Fruit fly (Drosophila melanogaster): ENCODE results near the gene RpS14b.
A peak's percentile ranks its signal among the peaks of the same experiment; 100 is the strongest.

RpS14b gene

DNA sequence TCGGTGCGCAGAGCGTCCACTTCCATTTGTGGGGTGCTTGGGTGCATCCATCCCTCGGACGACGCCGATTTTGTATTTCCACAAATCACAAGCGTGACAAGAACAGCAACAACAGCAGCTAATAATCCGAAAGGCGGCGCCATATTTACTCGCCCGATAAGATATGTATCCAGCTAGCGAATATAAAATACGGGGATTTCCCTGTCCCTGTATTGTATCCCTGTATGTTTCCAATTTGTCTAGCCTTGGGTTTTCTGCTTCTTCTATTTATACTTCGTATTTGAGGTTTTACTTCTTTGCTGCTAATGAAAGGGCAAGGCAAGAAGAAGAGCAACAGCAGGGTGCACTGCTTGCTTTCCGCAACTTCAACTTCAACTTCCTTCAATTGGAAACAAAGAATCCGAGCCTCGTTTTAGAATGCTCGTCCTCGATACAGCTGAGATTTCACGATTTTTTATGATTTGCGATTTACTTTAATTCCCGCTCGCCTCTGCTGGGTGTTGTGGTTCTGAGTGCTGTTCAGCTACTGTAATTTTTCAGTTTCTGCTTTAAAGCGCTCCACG lies 9.5 kb downstream of the RpS14b start:
- TF ChIP-seq Dll (optimal IDR thresholded peaks at IDR 0.05) (no peak), CG8478 (optimal IDR thresholded peaks at IDR 0.05) (no peak), psq (optimal IDR thresholded peaks at IDR 0.05) (no peak), pan (optimal IDR thresholded peaks at IDR 0.05) (no peak), usp (GFP tag; optimal IDR thresholded peaks at IDR 0.05) (no peak), EcR (GFP tag; optimal IDR thresholded peaks at IDR 0.05) (no peak)

DNA sequence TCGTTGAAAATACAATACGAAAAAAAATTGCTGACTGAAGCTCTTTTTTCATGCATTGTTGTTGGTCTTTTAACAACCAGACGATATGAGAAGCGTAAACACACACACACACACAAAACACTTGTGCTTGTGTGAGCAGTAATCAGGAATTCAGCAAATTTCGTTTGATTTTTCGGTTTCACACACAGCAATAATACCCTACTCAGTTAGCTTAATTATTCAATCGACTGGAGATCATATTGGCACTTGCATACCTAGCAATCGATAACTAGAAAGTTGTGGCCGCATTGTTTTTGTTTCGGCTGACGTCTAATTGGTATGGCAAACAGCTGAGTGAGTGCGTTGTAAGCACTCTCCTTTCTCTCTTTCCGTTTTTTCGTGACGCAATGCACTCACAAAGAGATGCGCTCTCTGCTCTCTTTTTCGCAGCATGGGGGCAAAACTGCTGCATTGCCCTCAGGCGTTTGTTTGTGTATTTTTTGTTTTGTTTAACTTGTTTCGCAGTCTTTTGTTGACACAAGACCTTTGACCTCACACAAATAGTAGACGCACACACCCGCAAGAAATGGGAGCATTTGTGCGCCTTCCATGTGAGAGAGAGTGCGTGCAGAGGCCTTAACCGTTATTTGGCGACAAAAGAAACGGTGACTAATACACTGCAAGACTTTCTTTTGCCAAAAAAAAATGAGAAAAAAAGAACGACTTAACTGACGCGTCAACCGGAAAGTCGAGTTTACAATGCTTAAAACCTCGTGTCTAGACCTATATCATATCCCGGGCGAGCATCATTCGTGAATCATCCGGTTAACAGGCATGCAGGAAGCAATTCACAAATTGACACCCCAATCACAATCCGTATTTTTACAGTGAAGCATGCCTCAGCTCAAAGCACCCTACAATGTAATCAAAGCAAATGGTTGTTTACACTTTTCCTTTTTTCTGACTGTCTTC lies 10.3 kb downstream of the RpS14b start:
- TF ChIP-seq Dll (optimal IDR thresholded peaks at IDR 0.05) (peak; percentile 94), pan (optimal IDR thresholded peaks at IDR 0.05) (no peak)

DNA sequence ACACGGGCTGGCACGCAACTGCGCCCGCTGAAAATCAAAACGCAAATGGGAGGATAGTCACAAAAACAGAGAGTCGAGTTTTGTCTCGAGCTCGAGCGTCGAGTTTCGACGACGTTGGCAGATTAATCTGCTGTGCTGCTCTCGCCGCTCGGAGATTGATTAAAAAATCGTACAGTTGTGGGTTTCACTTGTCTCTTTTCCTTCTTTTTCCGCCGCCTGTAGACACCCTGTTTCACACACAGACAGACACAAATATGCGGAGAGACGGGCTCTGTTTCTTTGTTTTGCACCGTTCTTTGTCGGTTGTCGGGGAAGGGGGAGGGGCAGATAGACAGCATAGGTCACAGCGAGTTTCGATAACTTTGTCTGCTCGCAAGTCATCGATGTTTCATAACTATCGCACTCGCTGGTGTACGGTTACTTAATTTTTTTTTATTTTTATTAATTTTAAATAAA lies 12.2 kb downstream of the RpS14b start, which contains the start of gene orion:
TSS of gene orion (minus strand) at position 51 of the 456 bp plus-strand sequence.
- peak; percentile 39 for TF ChIP-seq Dll (optimal IDR thresholded peaks at IDR 0.05)
- TF ChIP-seq pan (optimal IDR thresholded peaks at IDR 0.05), result no peak

DNA sequence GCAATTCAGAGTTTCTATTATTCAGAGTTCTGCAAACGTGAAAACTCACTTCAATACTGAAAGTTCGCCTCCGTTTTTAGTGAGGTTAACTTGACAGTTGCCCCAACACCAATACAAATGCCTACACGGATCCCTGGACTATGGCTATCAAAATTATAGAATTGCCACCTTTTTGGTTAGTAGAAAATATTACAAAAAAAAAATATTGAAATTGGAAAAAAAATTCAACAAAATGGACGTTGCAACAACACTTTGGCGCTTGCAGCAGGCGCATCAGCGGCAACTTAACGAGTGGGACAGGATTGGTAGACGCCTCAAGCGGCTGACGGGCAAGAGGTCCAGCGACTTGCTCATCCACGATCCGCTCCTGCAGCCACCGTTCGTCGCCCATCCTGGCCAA lies 21.2 kb downstream of the RpS14b start, which contains the start of the genes CG15332 and CG15330:
TSS of gene CG15332 (minus strand) at position 101 of the 400 bp plus-strand sequence.
TSS of gene CG15330 (plus strand) at position 175 of the 400 bp plus-strand sequence.
- TF ChIP-seq pan (optimal IDR thresholded peaks at IDR 0.05) (no peak), Dll (optimal IDR thresholded peaks at IDR 0.05) (no peak), CG8478 (optimal IDR thresholded peaks at IDR 0.05) (no peak)

DNA sequence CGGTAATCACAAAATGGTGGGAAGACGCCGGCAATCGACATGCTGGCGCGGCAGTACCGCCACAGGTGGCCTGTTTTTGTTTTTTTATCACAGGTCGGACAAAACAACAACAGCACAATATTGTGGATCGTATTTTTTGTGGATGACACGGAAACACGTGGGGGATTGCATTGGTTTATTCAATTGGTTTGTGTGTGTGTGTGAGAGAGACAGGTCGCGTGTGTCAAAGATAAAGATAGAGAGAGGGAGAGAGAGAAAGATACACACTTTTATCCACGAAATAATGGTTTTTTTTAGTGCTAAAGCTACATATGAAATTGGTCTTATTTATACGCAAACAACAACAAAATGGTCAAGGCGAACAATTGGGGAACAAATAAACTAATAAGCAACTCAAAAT lies 24.3 kb downstream of the RpS14b start:
- TF ChIP-seq Dll (optimal IDR thresholded peaks at IDR 0.05), result no peak
- no peak for TF ChIP-seq pan (optimal IDR thresholded peaks at IDR 0.05)
- no peak for TF ChIP-seq usp (GFP tag; optimal IDR thresholded peaks at IDR 0.05)
- no peak for TF ChIP-seq psq (optimal IDR thresholded peaks at IDR 0.05)
- TF ChIP-seq EcR (GFP tag; optimal IDR thresholded peaks at IDR 0.05), result no peak
- TF ChIP-seq CG8478 (optimal IDR thresholded peaks at IDR 0.05), result no peak

DNA sequence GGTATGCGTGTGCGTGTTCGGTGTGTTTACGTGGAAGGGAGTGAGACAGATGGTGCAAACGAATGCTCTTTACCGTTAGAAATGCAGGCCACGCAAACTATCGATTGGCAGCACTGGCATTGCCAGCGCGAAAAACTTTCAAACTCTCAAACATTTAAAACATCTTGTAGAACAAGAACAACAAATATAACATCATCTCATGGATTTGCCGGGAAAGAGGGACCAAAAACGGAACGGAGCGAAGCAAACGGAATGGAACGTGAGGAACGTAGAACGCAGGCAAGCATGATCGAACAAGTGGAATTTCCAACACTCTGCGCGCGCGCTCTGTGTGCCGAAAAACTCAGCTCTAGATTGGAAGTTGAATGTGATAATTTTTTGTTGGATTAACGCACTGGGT lies 24.8 kb downstream of the RpS14b start:
- TF ChIP-seq pan (optimal IDR thresholded peaks at IDR 0.05) (no peak), EcR (GFP tag; optimal IDR thresholded peaks at IDR 0.05) (no peak), CG8478 (optimal IDR thresholded peaks at IDR 0.05) (no peak)

DNA sequence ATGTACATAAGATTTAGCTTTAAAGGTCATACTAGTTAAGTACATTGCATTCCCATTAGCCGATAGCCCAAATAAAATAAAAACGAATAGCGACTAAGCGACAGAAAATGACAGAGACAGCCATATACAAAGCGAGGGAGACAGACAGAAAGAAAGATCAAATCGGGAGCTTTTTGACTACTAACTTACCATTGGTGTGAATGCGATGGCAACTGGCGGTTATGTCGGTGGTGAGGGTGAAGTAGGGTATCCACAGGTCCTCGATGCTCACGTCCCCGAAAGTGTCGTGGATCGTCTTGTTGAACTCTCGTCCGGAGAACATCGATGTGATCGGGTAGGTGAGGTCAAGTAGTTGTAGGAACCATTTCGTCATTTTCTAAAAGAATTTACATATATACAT lies 26.3 kb downstream of the RpS14b start:
- TF ChIP-seq CG8478 (optimal IDR thresholded peaks at IDR 0.05), result no peak
- no peak for TF ChIP-seq usp (GFP tag; optimal IDR thresholded peaks at IDR 0.05)
- no peak for TF ChIP-seq EcR (GFP tag; optimal IDR thresholded peaks at IDR 0.05)

DNA sequence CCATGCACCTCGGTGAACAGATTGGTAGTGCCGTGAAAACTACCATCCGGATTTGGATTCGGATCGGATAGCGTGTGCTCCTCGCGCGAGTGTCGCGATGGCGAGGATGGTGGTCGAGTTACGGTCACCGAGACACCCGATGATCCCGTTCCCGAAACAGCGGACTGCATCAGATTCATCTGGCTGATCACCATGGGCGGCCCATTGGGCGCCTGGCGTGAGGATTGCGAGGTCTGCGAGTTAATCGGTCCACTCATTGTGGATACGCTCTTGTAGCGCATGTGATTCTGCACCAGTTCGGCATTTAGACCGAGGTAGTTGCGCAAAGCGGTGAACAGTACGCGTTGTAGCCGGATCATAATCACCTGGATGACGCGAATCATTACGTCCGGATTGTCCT lies 29.0 kb downstream of the RpS14b start, which contains the start of gene sn:
TSS of gene sn (plus strand) at position 301 of the 400 bp plus-strand sequence.
- TF ChIP-seq CG8478 (optimal IDR thresholded peaks at IDR 0.05), result no peak
- no peak for TF ChIP-seq Dll (optimal IDR thresholded peaks at IDR 0.05)
- no peak for TF ChIP-seq usp (GFP tag; optimal IDR thresholded peaks at IDR 0.05)
- TF ChIP-seq EcR (GFP tag; optimal IDR thresholded peaks at IDR 0.05), result no peak
- TF ChIP-seq psq (optimal IDR thresholded peaks at IDR 0.05), result no peak
- TF ChIP-seq pan (optimal IDR thresholded peaks at IDR 0.05), result no peak

DNA sequence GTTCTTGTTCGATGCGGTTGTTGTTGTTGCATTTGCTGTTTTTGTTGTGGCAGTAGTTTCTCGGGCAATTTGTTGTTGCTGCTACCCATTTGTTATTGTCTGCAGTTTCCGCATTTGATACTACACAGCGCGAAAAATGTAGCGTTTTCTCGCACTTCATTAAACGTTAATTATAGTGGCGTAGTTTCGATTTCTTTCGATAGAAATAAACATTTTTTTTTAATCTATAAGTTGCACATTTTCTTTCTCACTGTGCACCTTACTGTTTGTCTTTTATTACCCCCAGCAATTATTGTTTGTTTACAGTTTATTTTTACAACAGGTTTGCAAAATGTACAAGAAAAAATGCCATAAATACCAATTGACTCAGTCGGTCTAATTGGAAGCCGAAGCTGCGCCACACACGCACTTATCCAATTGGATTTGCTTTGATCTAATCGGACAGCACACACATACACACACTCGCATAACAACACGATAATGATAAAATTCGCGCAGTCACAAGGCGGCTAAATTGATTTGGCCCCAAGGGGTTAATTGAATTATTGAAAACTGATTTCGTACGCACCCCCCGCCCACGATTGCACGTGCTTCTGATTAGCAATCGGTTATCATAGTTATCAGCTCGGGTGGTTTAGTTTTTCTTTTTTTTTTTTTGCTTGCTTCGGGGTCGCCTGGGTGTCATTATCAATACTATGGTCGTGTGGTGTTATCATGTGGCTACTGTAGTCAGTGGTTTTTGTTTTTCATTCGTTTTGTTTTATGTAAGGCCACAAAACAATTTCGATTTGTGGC lies 31.3 kb downstream of the RpS14b start:
- TF ChIP-seq CG8478 (optimal IDR thresholded peaks at IDR 0.05) (no peak), usp (GFP tag; optimal IDR thresholded peaks at IDR 0.05) (no peak), EcR (GFP tag; optimal IDR thresholded peaks at IDR 0.05) (no peak)

DNA sequence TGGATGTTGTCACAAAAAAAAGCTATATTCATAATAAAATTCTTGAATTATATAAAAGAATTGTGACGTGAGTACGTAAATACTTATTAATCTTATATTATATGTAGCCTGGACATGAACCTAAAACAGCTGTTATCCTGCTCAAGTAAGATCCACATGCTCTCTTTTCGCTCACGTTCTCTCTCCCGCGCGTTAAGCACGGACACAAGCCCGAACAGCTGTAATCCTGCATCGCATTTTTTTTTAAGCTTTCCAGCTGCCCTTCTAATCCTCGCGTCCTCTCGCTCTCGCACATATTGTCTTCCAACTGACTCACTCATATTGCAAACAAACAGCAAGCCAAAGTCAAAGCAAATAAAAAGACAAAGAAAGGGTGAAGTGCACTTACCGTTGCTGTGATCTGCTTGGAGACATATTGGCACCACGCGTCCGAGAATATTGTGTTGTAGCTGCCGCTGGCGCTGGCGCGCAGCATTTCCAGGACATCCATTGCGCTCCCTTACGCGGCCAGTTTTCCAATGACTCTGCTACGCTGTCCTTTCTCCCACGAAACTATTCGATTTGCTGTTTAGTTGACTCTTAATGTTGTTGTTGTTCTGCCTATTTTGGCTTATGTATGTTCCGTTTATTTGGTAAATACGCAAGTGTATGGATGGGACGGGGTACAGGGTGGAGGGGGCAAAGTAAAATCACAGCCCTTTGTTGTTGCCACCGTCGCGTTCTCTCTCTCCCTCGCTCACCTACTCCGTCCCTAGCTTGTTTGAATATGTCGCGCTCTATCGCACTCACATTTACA lies 32.6 kb downstream of the RpS14b start:
- TF ChIP-seq CG8478 (optimal IDR thresholded peaks at IDR 0.05) (no peak), pan (optimal IDR thresholded peaks at IDR 0.05) (no peak), psq (optimal IDR thresholded peaks at IDR 0.05) (no peak), Dll (optimal IDR thresholded peaks at IDR 0.05) (no peak), usp (GFP tag; optimal IDR thresholded peaks at IDR 0.05) (no peak), EcR (GFP tag; optimal IDR thresholded peaks at IDR 0.05) (no peak)

DNA sequence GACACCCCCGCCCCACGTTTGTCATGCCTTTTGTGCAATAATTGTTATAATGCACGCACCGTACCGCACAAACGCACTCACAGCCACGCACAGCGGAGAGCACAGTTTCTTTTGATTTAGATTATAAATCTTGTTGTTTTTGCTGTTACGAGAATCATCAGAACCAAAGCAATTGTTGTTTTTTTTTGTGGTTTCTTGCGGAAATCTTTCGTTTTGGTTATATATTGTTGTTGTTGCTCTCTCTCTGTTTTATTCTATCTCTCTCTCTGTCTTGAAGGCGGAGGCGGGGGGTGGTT lies 33.1 kb downstream of the RpS14b start:
- TF ChIP-seq usp (GFP tag; optimal IDR thresholded peaks at IDR 0.05), result no peak
- no peak for TF ChIP-seq CG8478 (optimal IDR thresholded peaks at IDR 0.05)
- no peak for TF ChIP-seq psq (optimal IDR thresholded peaks at IDR 0.05)
- no peak for TF ChIP-seq pan (optimal IDR thresholded peaks at IDR 0.05)
- no peak for TF ChIP-seq EcR (GFP tag; optimal IDR thresholded peaks at IDR 0.05)
- TF ChIP-seq Dll (optimal IDR thresholded peaks at IDR 0.05), result no peak
